Worm (Caenorhabditis elegans) whole organism, young adult: ENCODE results near the gene ZC196.2.

Experiments used
- F23B12.7 ChIP-seq: sonication (generic microtip); optimal IDR thresholded peaks from 2 replicates; lab custom pipeline; 2017; ENCODE audit warnings: missing genetic modification characterization, mild to moderate bottlenecking, missing compliant biosample characterization, antibody characterized with exemption, moderate library complexity; ENCODE audit not compliant: insufficient read depth
- ceh-58 ChIP-seq: fragments of 200-800 bp; sonication (Bioruptor generic); IDR thresholded peaks from 2 replicates; pipeline ENCODE4 v1.3.6; 2022; ENCODE audit warnings: missing genetic modification characterization, missing compliant biosample characterization
- ets-4 ChIP-seq: fragments of 200-800 bp; sonication (Bioruptor generic); optimal IDR thresholded peaks from 2 replicates; lab custom pipeline; 2018; ENCODE audit warnings: mild to moderate bottlenecking, missing genetic modification characterization, missing compliant biosample characterization
- let-526 ChIP-seq: fragments of 200-800 bp; sonication (Bioruptor generic); IDR thresholded peaks from 2 replicates; pipeline ENCODE4 v1.3.6; 2022; ENCODE audit warnings: missing genetic modification reagents, missing genetic modification characterization, missing compliant biosample characterization
- lir-1 ChIP-seq: fragments of 200-800 bp; sonication (Bioruptor generic); conservative IDR thresholded peaks from 2 replicates; pipeline ENCODE4 v1.3.6; 2022; ENCODE audit warnings: missing genetic modification reagents, missing genetic modification characterization, missing compliant biosample characterization
- madf-8 ChIP-seq: fragments of 200-800 bp; sonication (Bioruptor generic); conservative IDR thresholded peaks from 2 replicates; pipeline ENCODE4 v1.3.6; 2022; ENCODE audit warnings: missing genetic modification reagents, missing genetic modification characterization, missing compliant biosample characterization
- snpc-4 ChIP-seq, 5 experiments: fragments of 150-350 bp in 1 of 5; sonication (generic microtip) in 4 of 5; optimal IDR thresholded peaks; 2 replicates each; lab custom pipeline; 2014 to 2018; ENCODE audit warnings: missing genetic modification characterization in 5 of 5, missing biosample characterization in 3 of 5, antibody characterized with exemption in 2 of 5, mild to moderate bottlenecking in 2 of 5, missing compliant biosample characterization in 2 of 5, missing genotype in 2 of 5, moderate library complexity in 2 of 5, missing genetic modification reagents in 1 of 5

DNA sequence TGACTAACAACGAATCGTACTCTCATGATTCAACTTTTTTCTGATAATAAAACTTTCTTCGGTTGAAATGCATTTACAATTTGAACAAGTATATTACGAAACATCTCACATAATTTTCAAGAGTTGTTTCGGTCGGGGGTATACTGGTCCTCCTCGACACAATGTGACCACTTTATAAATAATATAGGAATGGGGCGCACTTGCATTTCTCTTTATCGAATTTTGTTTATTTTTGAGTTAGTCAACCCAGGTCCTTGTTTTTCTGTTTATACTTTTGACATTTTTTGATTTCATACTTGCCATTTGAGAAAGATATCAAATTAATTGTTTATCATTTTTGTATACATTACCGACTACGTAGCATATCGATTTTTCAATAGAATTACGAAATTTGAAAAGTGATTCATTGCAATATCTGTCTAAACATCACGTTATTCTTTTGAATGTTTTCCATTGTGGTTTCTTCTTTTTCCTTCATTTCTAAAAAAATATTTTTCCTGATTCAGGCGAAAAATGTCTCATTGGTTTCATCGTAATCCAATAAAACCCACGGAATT, 34.7 kb downstream of the ZC196.2 start, which contains the start of gene B0507.2:
- TF ChIP-seq madf-8 (GFP tag; lab: Robert Waterston, UW) (no peak), ets-4 (GFP tag; lab: Kevin White, UChicago) (no peak), F23B12.7 (no peak), ceh-58 (GFP tag; lab: Robert Waterston, UW) (no peak), snpc-4 (GFP tag; optimal IDR thresholded peaks at IDR 0.05; lab: Kevin White, UChicago) (no peak), snpc-4 (tag; optimal IDR thresholded peaks at IDR 0.05; lab: Kevin White, UChicago) (no peak), lir-1 (no peak), let-526 (GFP tag; lab: Robert Waterston, UW) (no peak)
